Worm (Caenorhabditis elegans) whole organism, L4/young adult: ENCODE measurements around the gene Y110A2AL.9.

ENCODE experiments used
- W03F9.2 ChIP-seq: fragments of 150-350 bp; optimal IDR thresholded peaks from 2 replicates; lab custom pipeline; 2014; ENCODE audit warnings: missing biosample characterization, missing genetic modification characterization
- dao-5 ChIP-seq: sonication (generic microtip); optimal IDR thresholded peaks from 2 replicates; lab custom pipeline; 2016; ENCODE audit warnings: missing genotype, missing genetic modification characterization, moderate library complexity, missing compliant biosample characterization
- him-1 ChIP-seq: sonication (generic microtip); optimal IDR thresholded peaks from 2 replicates; lab custom pipeline; 2016; ENCODE audit warnings: missing genotype, missing genetic modification reagents, missing genetic modification characterization, missing compliant biosample characterization

- TF ChIP-seq him-1 (tag; lab: Kevin White, UChicago) (no peak), dao-5 (tag; lab: Kevin White, UChicago) (no peak), W03F9.2 (tag; lab: Kevin White, UChicago) (no peak)
These were observed 12.5 kb upstream of the Y110A2AL.9 start for ce11 chrII:2878909-2879308.
